Worm (Caenorhabditis elegans) whole organism, young adult: ENCODE measurements around the gene rgs-7.

Experiments used
- efl-1 ChIP-seq: fragments of 150-350 bp; optimal IDR thresholded peaks from 2 replicates; lab custom pipeline; 2014; ENCODE audit warnings: missing biosample characterization, missing genetic modification reagents, missing genetic modification characterization
- madf-3 ChIP-seq: fragments of 200-800 bp; sonication (Bioruptor generic); IDR thresholded peaks from 2 replicates; pipeline ENCODE4 v1.3.6; 2022; ENCODE audit warnings: missing genetic modification reagents, missing genetic modification characterization, missing compliant biosample characterization
- madf-8 ChIP-seq: fragments of 200-800 bp; sonication (Bioruptor generic); conservative IDR thresholded peaks from 2 replicates; pipeline ENCODE4 v1.3.6; 2022; ENCODE audit warnings: missing genetic modification reagents, missing genetic modification characterization, missing compliant biosample characterization
- nfya-1 ChIP-seq: sonication (generic microtip); optimal IDR thresholded peaks from 2 replicates; lab custom pipeline; 2017; ENCODE audit warnings: antibody characterized with exemption, missing compliant biosample characterization, missing genetic modification characterization, borderline replicate concordance; ENCODE audit not compliant: insufficient read depth

- TF ChIP-seq nfya-1 (tag; lab: Kevin White, UChicago) = no peak
- TF ChIP-seq madf-8 (GFP tag; lab: Robert Waterston, UW) = no peak
- no peak for TF ChIP-seq efl-1 (GFP tag; lab: Kevin White, UChicago)
- no peak for TF ChIP-seq madf-3 (GFP tag; lab: Robert Waterston, UW)
Observed at ce11 chrX:3599860-3600259, 57.5 kb downstream of the rgs-7 start.
